Fruit fly (Drosophila melanogaster) whole organism, prepupa: ENCODE results near the gene vig.

Experiments used
- CG34406 ChIP-seq: fragments of 200-800 bp; sonication (Bioruptor generic); optimal IDR thresholded peaks from 3 replicates; lab custom pipeline; 2016; ENCODE audit warnings: missing biosample characterization, missing genetic modification characterization
- CG3919 ChIP-seq: fragments of 200-800 bp; sonication (Bioruptor generic); optimal IDR thresholded peaks from 3 replicates; lab custom pipeline; 2016; ENCODE audit warnings: missing biosample characterization, missing genetic modification characterization
- CG6854 ChIP-seq: fragments of 200-800 bp; sonication (Bioruptor generic); optimal IDR thresholded peaks from 2 replicates; lab custom pipeline; 2017; ENCODE audit warnings: missing biosample characterization, mild to moderate bottlenecking, missing genetic modification characterization
- CG8632 ChIP-seq: fragments of 200-800 bp; sonication (Bioruptor generic); optimal IDR thresholded peaks from 3 replicates; lab custom pipeline; 2016; ENCODE audit warnings: missing biosample characterization, missing genetic modification characterization
- Lpt ChIP-seq: fragments of 200-800 bp; sonication (Bioruptor generic); optimal IDR thresholded peaks from 3 replicates; lab custom pipeline; 2016; ENCODE audit warnings: missing biosample characterization, missing genetic modification characterization
- Sox14 ChIP-seq: fragments of 200-800 bp; sonication (Bioruptor generic); optimal IDR thresholded peaks from 3 replicates; lab custom pipeline; 2016; ENCODE audit warnings: missing biosample characterization, missing genetic modification characterization
- eg ChIP-seq: fragments of 200-800 bp; sonication (Bioruptor generic); IDR thresholded peaks from 3 replicates; pipeline ENCODE4 v1.3.6; 2022; ENCODE audit warnings: missing biosample characterization, missing genetic modification characterization
- topi ChIP-seq: fragments of 200-800 bp; sonication (Bioruptor generic); optimal IDR thresholded peaks from 3 replicates; lab custom pipeline; 2016; ENCODE audit warnings: missing biosample characterization, missing genetic modification characterization

dm6 chr2L:15056359-15057220 is 13.5 kb downstream of the vig start:
- peak; percentile 90; the same call in 2 of the 3 replicates for TF ChIP-seq eg (GFP tag; lab: Robert Waterston, UW)
- peak; percentile 71 for TF ChIP-seq Sox14
- TF ChIP-seq CG3919 (GFP tag; lab: Kevin White, UChicago): peak; percentile 91
- TF ChIP-seq CG34406 (GFP tag; lab: Kevin White, UChicago): peak; percentile 86
- TF ChIP-seq CG6854 (GFP tag; lab: Kevin White, UChicago): peak; percentile 67
- peak; percentile 78 for TF ChIP-seq Lpt (GFP tag; lab: Kevin White, UChicago)
- peak; percentile 81 for TF ChIP-seq topi
- TF ChIP-seq CG8632 (GFP tag; lab: Kevin White, UChicago): peak; percentile 85
